Fruit fly (Drosophila melanogaster): ENCODE results near the gene CG8010.

Gene CG8010

DNA sequence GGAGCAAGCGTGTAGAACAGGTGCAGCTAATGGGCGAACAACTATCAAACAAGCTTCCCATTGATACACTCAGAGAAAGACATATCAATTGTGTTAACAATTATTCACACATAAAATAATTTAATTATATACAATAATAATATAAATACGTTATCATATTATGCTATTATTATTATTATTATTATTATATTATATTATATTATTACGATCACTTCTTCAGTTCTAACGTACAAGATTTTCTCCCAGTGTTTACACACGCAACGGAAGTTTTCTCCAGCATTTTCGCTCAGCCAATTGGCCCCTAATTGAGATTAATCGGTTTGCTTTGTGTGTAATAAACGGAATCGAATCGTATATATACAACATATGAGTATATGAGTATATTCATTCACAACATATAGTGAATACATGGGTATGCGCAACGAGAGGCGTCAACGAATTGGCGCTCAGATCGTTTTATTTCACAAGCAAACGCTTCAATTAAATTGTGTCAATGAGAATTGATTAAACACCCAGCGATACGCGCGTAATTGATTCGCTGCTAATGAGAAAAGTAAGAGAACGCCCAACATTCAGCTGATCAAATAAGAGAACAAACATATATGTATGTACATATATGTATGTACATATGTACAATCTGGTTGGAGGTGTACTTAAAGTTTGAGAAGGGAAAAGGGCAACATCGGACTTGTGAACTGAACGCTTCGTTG, 48.5 kb upstream of the CG8010 start (continued):
- TF ChIP-seq CG8319 (GFP tag; optimal IDR thresholded peaks at IDR 0.05) (peak; percentile 3), Hr38 (GFP tag; optimal IDR thresholded peaks at IDR 0.05) (no peak), CG6808 (GFP tag; optimal IDR thresholded peaks at IDR 0.05) (no peak), CG6792 (GFP tag; optimal IDR thresholded peaks at IDR 0.05) (peak; percentile 29), eg (GFP tag; IDR thresholded peaks at IDR 0.05) (no peak; the same call in 2 of the 3 replicates), Eip78C (GFP tag) (peak; percentile 1), CG4318 (GFP tag; optimal IDR thresholded peaks at IDR 0.05) (peak; percentile 37), Gug (GFP tag; IDR thresholded peaks at IDR 0.05) (peak; percentile 50), CG16779 (tag; optimal IDR thresholded peaks at IDR 0.05) (peak; percentile 48)

DNA sequence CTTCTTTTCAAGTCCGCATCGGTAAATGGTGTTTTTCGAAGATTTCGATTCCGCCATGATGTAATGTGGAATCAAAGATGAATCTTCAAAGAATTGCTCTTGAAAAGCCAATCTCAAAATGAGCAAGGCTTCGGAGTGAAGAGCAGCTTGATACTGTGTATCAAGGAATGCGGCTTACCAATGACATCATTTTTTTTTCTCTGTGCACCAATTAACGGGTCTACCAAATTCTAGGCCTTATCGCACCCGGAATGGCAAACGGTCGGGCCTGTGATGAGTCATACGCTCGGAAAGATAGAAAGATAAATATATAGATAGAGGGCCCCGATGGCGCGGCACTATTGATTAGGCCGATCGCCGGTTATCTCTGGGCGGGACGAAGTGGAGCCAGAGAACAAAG, 47.9 kb upstream of the CG8010 start:
- TF ChIP-seq Eip93F (GFP tag; optimal IDR thresholded peaks at IDR 0.05) (no peak), CG6163 (GFP tag; IDR thresholded peaks at IDR 0.05) (no peak), vri (GFP tag; optimal IDR thresholded peaks at IDR 0.05) (peak; percentile 58), Sox15 (GFP tag; optimal IDR thresholded peaks at IDR 0.05) (no peak)

DNA sequence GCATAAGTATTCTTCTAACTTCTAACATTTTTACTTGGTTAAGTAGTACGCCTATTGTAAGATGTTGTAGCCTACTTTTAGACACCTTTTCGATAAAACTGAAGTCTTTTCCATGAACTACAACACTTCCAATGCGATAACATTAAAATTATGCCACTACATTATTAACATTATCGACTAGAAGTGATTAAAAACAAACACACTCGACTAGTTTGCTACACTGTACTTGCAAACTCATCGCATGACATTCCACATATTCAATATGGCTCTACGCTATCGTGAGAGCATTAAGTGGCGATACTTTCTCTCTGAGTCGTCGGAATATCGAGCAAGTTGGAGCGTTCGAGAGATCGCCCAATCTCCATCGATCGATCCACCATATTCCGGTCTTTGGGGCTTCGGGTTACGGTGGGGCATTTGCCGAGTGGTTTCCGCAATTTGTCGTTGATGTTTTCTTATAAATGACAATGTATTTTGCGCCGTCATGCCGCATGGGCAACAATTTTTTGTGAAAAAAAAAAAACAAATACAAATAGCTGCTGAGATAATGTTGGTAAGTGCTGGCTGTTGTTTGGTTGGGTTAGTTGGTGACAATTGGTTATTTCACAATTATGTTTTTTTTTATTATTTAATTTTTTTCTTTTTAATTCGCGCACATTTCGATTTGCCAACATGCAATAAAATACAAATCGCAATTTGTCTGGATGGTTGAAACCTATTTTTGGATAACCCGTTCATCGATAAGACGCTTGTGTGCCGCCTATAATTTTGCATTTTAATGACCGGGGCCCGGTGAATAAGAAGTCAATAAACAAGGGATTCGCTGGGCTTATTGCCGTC, 46.9 kb upstream of the CG8010 start:
- no peak for TF ChIP-seq lz (GFP tag; optimal IDR thresholded peaks at IDR 0.05)
- TF ChIP-seq fkh (GFP tag; optimal IDR thresholded peaks at IDR 0.05), result no peak
- no peak for TF ChIP-seq Hr4 (GFP tag; optimal IDR thresholded peaks at IDR 0.05)
- no peak for TF ChIP-seq Lpt (GFP tag; optimal IDR thresholded peaks at IDR 0.05)
- no peak for TF ChIP-seq vri (GFP tag; optimal IDR thresholded peaks at IDR 0.05)
- TF ChIP-seq Eip93F (GFP tag; optimal IDR thresholded peaks at IDR 0.05), result no peak
- TF ChIP-seq CG6792 (GFP tag; optimal IDR thresholded peaks at IDR 0.05), result no peak
- peak; percentile 1 for TF ChIP-seq Sox102F (GFP tag; optimal IDR thresholded peaks at IDR 0.05)
- TF ChIP-seq CG6854 (GFP tag; optimal IDR thresholded peaks at IDR 0.05), result no peak
- no peak for TF ChIP-seq salr (GFP tag; optimal IDR thresholded peaks at IDR 0.05)
- TF ChIP-seq svp (GFP tag), result peak; percentile 79
- no peak for TF ChIP-seq net (GFP tag; optimal IDR thresholded peaks at IDR 0.05)
- TF ChIP-seq acj6 (GFP tag; optimal IDR thresholded peaks at IDR 0.05), result no peak
- no peak for TF ChIP-seq CG31627 (GFP tag; optimal IDR thresholded peaks at IDR 0.05)
- no peak for TF ChIP-seq CG34406 (GFP tag; optimal IDR thresholded peaks at IDR 0.05)
- TF ChIP-seq CG15336 (GFP tag; IDR thresholded peaks at IDR 0.05), result no peak
- peak; percentile 40 for TF ChIP-seq dsx (GFP tag; optimal IDR thresholded peaks at IDR 0.05; ENCODE audit: poor library complexity, severe bottlenecking)
- no peak for TF ChIP-seq CG11902 (GFP tag; optimal IDR thresholded peaks at IDR 0.05)
- no peak for TF ChIP-seq topi (GFP tag; optimal IDR thresholded peaks at IDR 0.05)
- TF ChIP-seq Met (GFP tag; optimal IDR thresholded peaks at IDR 0.05), result no peak
- no peak for TF ChIP-seq Gug (GFP tag; IDR thresholded peaks at IDR 0.05)
- TF ChIP-seq CG8119 (GFP tag; IDR thresholded peaks at IDR 0.05), result peak; percentile 27; the same call in 1 of the 3 replicates
- no peak for TF ChIP-seq cyc (GFP tag; optimal IDR thresholded peaks at IDR 0.05)
- no peak for TF ChIP-seq CG4318 (GFP tag; optimal IDR thresholded peaks at IDR 0.05)
- peak; percentile 71 for TF ChIP-seq Eip78C (GFP tag)
- TF ChIP-seq eg (GFP tag; IDR thresholded peaks at IDR 0.05), result no peak
- TF ChIP-seq CG11762 (GFP tag; optimal IDR thresholded peaks at IDR 0.05; ENCODE audit: insufficient read depth), result no peak
- no peak for TF ChIP-seq CG3919 (GFP tag; optimal IDR thresholded peaks at IDR 0.05)

Data from whole organism, prepupa.